Fruit fly (Drosophila melanogaster): Measurements from ENCODE around the gene CG43208.

Gene CG43208

DNA sequence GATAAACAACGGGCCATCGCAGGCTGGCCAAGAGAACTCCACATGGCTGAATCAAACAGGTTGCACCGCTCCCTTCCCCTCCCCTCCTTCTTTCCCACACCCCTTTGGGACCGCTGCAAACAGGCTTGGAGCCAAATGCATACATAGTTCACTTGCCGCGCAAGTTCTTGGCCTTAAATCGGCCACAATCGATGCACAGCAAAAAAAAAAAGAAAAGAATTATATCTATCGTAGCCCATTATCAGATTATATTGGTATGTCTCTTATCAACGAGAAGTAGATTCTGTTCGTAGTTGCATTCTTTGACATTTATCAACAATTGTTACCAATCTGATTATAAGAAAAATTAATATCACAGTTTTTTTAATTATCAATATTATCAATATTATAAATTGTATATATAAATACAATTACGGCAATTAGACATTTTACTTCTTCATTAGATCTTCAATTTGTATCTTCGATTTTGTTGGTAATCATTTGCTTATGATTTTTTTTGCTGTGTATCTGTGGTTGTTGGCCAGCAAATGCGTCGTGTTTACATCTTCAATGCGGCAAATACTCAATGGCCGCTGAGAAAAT is 2.2 kb downstream of the CG43208 start (continued):
- TF ChIP-seq CG8119 (GFP tag; IDR thresholded peaks at IDR 0.05) (peak; percentile 84), CG10631 (GFP tag; optimal IDR thresholded peaks at IDR 0.05) (peak; percentile 90), Ets21C (GFP tag; optimal IDR thresholded peaks at IDR 0.05) (peak; percentile 21), lz (GFP tag; optimal IDR thresholded peaks at IDR 0.05) (peak; percentile 62), CG7368 (GFP tag; optimal IDR thresholded peaks at IDR 0.05) (peak; percentile 63), CG6854 (GFP tag; optimal IDR thresholded peaks at IDR 0.05) (peak; percentile 79), CG6792 (GFP tag; optimal IDR thresholded peaks at IDR 0.05) (peak; percentile 78), Sox14 (GFP tag; optimal IDR thresholded peaks at IDR 0.05) (peak; percentile 68), Gug (GFP tag; IDR thresholded peaks at IDR 0.05) (peak; percentile 40), Eip75B (GFP tag; optimal IDR thresholded peaks at IDR 0.05) (peak; percentile 51), Blimp-1 (GFP tag; optimal IDR thresholded peaks at IDR 0.05) (peak; percentile 58), fd59A (GFP tag; optimal IDR thresholded peaks at IDR 0.05) (peak; percentile 67), Ets96B (tag; optimal IDR thresholded peaks at IDR 0.05) (peak; percentile 87), fkh (GFP tag; optimal IDR thresholded peaks at IDR 0.05) (no peak), Hr39 (GFP tag; optimal IDR thresholded peaks at IDR 0.05) (peak; percentile 54), svp (GFP tag) (peak; percentile 88), CG8319 (GFP tag; optimal IDR thresholded peaks at IDR 0.05) (peak; percentile 70), CG6276 (GFP tag; optimal IDR thresholded peaks at IDR 0.05) (peak; percentile 87), CG31627 (GFP tag; optimal IDR thresholded peaks at IDR 0.05) (peak; percentile 62), salr (GFP tag; optimal IDR thresholded peaks at IDR 0.05) (peak; percentile 31 to 94)

DNA sequence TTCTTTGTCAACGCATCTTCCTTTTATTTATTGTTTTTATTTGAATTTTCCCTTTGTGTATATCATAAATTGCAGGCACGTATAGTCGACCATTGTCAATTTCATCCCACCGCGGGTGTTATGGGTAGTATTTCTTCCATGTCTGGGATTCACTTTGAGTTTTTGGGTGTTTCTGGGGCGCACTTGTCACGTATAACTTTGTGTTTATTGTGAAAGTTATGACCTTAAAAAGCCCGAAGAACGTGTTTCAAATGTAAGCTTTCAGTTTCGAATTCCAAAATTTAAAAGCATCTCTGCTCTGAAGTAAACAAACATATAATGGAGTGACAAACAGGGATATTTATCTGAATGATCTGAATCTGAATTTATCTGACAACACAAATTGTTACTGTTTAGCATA is 3.4 kb downstream of the CG43208 start:
- TF ChIP-seq Eip93F (GFP tag; optimal IDR thresholded peaks at IDR 0.05) (no peak), Smox (GFP tag; optimal IDR thresholded peaks at IDR 0.05) (no peak), Hr4 (GFP tag; optimal IDR thresholded peaks at IDR 0.05) (no peak), Ets21C (GFP tag; optimal IDR thresholded peaks at IDR 0.05) (no peak), Hr38 (GFP tag; optimal IDR thresholded peaks at IDR 0.05) (no peak), CG9139 (GFP tag; optimal IDR thresholded peaks at IDR 0.05) (no peak), CG8119 (GFP tag; IDR thresholded peaks at IDR 0.05) (no peak), Eip78C (GFP tag) (peak; percentile 27)

DNA sequence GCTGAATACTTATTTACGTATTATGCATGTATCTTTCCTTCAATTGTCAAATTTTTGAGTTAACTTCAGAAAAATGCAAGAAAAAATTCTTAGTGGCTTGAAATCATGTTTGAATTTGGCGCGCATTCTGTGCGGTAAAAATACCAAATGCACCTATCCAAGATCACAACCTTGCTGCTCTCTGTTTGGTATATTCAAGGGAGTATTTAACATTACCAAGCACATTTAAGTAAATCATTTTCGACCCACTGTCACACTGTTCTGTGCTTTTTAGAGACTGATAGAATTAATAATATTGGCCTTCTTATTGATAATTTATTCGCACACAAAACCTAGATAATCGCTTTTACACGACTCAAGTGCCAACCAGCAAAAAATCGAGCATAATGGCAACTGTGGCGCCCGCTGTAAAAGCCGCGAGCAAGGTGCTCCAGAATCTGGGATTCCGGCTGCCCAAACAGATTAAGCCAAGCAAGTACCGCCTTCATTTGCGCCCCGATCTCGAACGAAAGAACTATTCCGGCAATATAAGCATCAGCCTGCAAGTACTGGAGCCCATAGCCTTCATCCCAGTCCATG is 6.0 kb downstream of the CG43208 start:
- TF ChIP-seq CG16779 (tag; optimal IDR thresholded peaks at IDR 0.05), result no peak
- no peak for TF ChIP-seq CG34406 (GFP tag; optimal IDR thresholded peaks at IDR 0.05)
- no peak for TF ChIP-seq topi (GFP tag; optimal IDR thresholded peaks at IDR 0.05)
- TF ChIP-seq Smox (GFP tag; optimal IDR thresholded peaks at IDR 0.05), result no peak
- TF ChIP-seq Sox102F (GFP tag; optimal IDR thresholded peaks at IDR 0.05), result no peak
- TF ChIP-seq CG8632 (GFP tag; optimal IDR thresholded peaks at IDR 0.05), result no peak
- no peak for TF ChIP-seq CG7368 (GFP tag; optimal IDR thresholded peaks at IDR 0.05)
- TF ChIP-seq CG11294 (GFP tag; IDR thresholded peaks at IDR 0.05), result no peak
- TF ChIP-seq CG3032 (tag; optimal IDR thresholded peaks at IDR 0.05), result no peak
- no peak for TF ChIP-seq CG4318 (GFP tag; optimal IDR thresholded peaks at IDR 0.05)
- TF ChIP-seq Eip78C (GFP tag), result peak; percentile 17
- TF ChIP-seq CG10669 (GFP tag; optimal IDR thresholded peaks at IDR 0.05), result no peak
- TF ChIP-seq fd85E (GFP tag; optimal IDR thresholded peaks at IDR 0.05), result no peak
- TF ChIP-seq Ets21C (GFP tag; optimal IDR thresholded peaks at IDR 0.05), result no peak
- no peak for TF ChIP-seq CG15336 (GFP tag; IDR thresholded peaks at IDR 0.05)
- no peak for TF ChIP-seq Blimp-1 (GFP tag; optimal IDR thresholded peaks at IDR 0.05)
- peak; percentile 78 for TF ChIP-seq svp (GFP tag)
